Worm (Caenorhabditis elegans) whole organism, L4/young adult: ENCODE measurements around the gene srt-22.

Experiments used
- W03F9.2 ChIP-seq: fragments of 150-350 bp; optimal IDR thresholded peaks from 2 replicates; lab custom pipeline; 2014; ENCODE audit warnings: missing biosample characterization, missing genetic modification characterization
- dao-5 ChIP-seq: sonication (generic microtip); optimal IDR thresholded peaks from 2 replicates; lab custom pipeline; 2016; ENCODE audit warnings: missing genotype, missing genetic modification characterization, moderate library complexity, missing compliant biosample characterization
- him-1 ChIP-seq: sonication (generic microtip); optimal IDR thresholded peaks from 2 replicates; lab custom pipeline; 2016; ENCODE audit warnings: missing genotype, missing genetic modification reagents, missing genetic modification characterization, missing compliant biosample characterization

DNA sequence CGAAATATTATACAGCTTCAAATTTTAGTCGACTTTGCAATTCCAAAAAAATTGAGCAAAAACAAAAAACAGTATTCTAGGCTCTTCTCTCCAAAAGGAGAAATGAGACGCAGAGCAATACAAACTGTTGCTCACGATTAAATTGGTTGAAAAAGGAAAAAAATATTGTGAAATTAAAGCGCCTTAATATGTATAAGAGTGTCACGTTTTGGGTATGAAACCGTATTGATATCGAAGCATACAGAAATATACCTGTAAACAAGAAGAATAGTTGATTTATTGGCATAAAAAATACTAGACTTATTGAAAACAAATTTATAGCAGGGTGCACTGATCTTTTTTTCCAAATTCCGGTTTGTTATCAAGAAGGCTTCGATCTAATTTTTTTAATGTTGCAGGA, 49.9 kb downstream of the srt-22 start, which contains the start of gene M01B2.13:
- no peak for TF ChIP-seq him-1 (tag; lab: Kevin White, UChicago)
- TF ChIP-seq W03F9.2 (tag; lab: Kevin White, UChicago) = no peak
- TF ChIP-seq dao-5 (tag; lab: Kevin White, UChicago) = no peak
